Fruit fly (Drosophila melanogaster) whole organism, prepupa: Measurements from ENCODE around the gene Rai1.

ENCODE experiments used
- Blimp-1 ChIP-seq: fragments of 200-800 bp; sonication (Bioruptor generic); optimal IDR thresholded peaks from 3 replicates; lab custom pipeline; 2017; ENCODE audit warnings: missing biosample characterization, missing genetic modification characterization, mild to moderate bottlenecking, moderate library complexity, missing genetic modification reagents
- CG10631 ChIP-seq: fragments of 200-800 bp; sonication (Bioruptor generic); optimal IDR thresholded peaks from 2 replicates; lab custom pipeline; 2016; ENCODE audit warnings: missing biosample characterization, missing genetic modification characterization
- CG10669 ChIP-seq: fragments of 200-800 bp; sonication (Bioruptor generic); optimal IDR thresholded peaks from 3 replicates; lab custom pipeline; 2018; ENCODE audit warnings: missing biosample characterization, mild to moderate bottlenecking, missing genetic modification characterization, moderate library complexity
- CG11294 ChIP-seq: fragments of 200-800 bp; sonication (Bioruptor generic); IDR thresholded peaks from 2 replicates; pipeline ENCODE4 v1.3.6; 2022; ENCODE audit warnings: missing biosample characterization, missing genetic modification characterization
- CG11762 ChIP-seq: fragments of 200-800 bp; sonication (Bioruptor generic); optimal IDR thresholded peaks from 3 replicates; lab custom pipeline; 2016; ENCODE audit warnings: missing biosample characterization, missing genetic modification characterization; ENCODE audit not compliant: insufficient read depth
- CG11902 ChIP-seq: fragments of 200-800 bp; sonication (Bioruptor generic); optimal IDR thresholded peaks from 3 replicates; lab custom pipeline; 2016; ENCODE audit warnings: missing biosample characterization, missing genetic modification characterization
- CG15336 ChIP-seq: fragments of 200-800 bp; sonication (Bioruptor generic); IDR thresholded peaks from 2 replicates; pipeline ENCODE4 v1.3.6; 2022; ENCODE audit warnings: missing biosample characterization, missing genetic modification characterization
- CG3032 ChIP-seq: fragments of 200-800 bp; optimal IDR thresholded peaks from 2 replicates; lab custom pipeline; 2019; ENCODE audit warnings: missing biosample characterization, mild to moderate bottlenecking, missing genetic modification characterization, moderate library complexity
- CG31627 ChIP-seq: fragments of 200-800 bp; sonication (Bioruptor generic); optimal IDR thresholded peaks from 3 replicates; lab custom pipeline; 2016; ENCODE audit warnings: missing biosample characterization, missing genetic modification characterization
- CG32006 ChIP-seq: fragments of 200-800 bp; sonication (Bioruptor generic); optimal IDR thresholded peaks from 3 replicates; lab custom pipeline; 2017; ENCODE audit warnings: missing biosample characterization, mild to moderate bottlenecking, missing genetic modification characterization
- CG34406 ChIP-seq: fragments of 200-800 bp; sonication (Bioruptor generic); optimal IDR thresholded peaks from 3 replicates; lab custom pipeline; 2016; ENCODE audit warnings: missing biosample characterization, missing genetic modification characterization
- CG3919 ChIP-seq: fragments of 200-800 bp; sonication (Bioruptor generic); optimal IDR thresholded peaks from 3 replicates; lab custom pipeline; 2016; ENCODE audit warnings: missing biosample characterization, missing genetic modification characterization
- CG6808 ChIP-seq: fragments of 200-800 bp; sonication (Bioruptor generic); optimal IDR thresholded peaks from 3 replicates; lab custom pipeline; 2017; ENCODE audit warnings: missing biosample characterization, missing genetic modification characterization, mild to moderate bottlenecking, moderate library complexity, missing genetic modification reagents
- CG6854 ChIP-seq: fragments of 200-800 bp; sonication (Bioruptor generic); optimal IDR thresholded peaks from 2 replicates; lab custom pipeline; 2017; ENCODE audit warnings: missing biosample characterization, mild to moderate bottlenecking, missing genetic modification characterization
- CG7368 ChIP-seq: fragments of 200-800 bp; sonication (Bioruptor generic); optimal IDR thresholded peaks from 3 replicates; lab custom pipeline; 2016; ENCODE audit warnings: missing biosample characterization, missing genetic modification characterization
- CG8119 ChIP-seq: fragments of 200-800 bp; sonication (Bioruptor generic); IDR thresholded peaks from 3 replicates; pipeline ENCODE4 v1.3.6; 2022; ENCODE audit warnings: missing biosample characterization, missing genetic modification characterization
- Eip78C ChIP-seq: fragments of 200-800 bp; sonication (Bioruptor generic); peaks from one replicate; lab custom pipeline; 2016; ENCODE audit warnings: missing biosample characterization, missing genetic modification characterization
- Ets21C ChIP-seq: fragments of 200-800 bp; sonication (Bioruptor generic); optimal IDR thresholded peaks from 3 replicates; lab custom pipeline; 2016; ENCODE audit warnings: missing biosample characterization, missing genetic modification characterization
- Ets96B ChIP-seq: fragments of 200-800 bp; optimal IDR thresholded peaks from 2 replicates; lab custom pipeline; 2019; ENCODE audit warnings: missing biosample characterization, mild to moderate bottlenecking, missing genetic modification characterization, moderate library complexity
- Gug ChIP-seq: fragments of 200-800 bp; sonication (Bioruptor generic); IDR thresholded peaks from 2 replicates; pipeline ENCODE4 v1.3.6; 2022; ENCODE audit warnings: missing biosample characterization, missing genetic modification characterization
- Hr39 ChIP-seq: fragments of 200-800 bp; sonication (Bioruptor generic); optimal IDR thresholded peaks from 2 replicates; lab custom pipeline; 2016; ENCODE audit warnings: missing biosample characterization, missing genetic modification characterization
- Hr4 ChIP-seq: fragments of 200-800 bp; sonication (Bioruptor generic); optimal IDR thresholded peaks from 3 replicates; lab custom pipeline; 2016; ENCODE audit warnings: missing biosample characterization, missing genetic modification characterization
- Met ChIP-seq: fragments of 200-800 bp; sonication (Bioruptor generic); optimal IDR thresholded peaks from 3 replicates; lab custom pipeline; 2016; ENCODE audit warnings: missing biosample characterization, missing genetic modification characterization
- OdsH ChIP-seq: fragments of 200-800 bp; sonication (Bioruptor generic); optimal IDR thresholded peaks from 3 replicates; lab custom pipeline; 2016; ENCODE audit warnings: missing biosample characterization, missing genetic modification characterization
- Smox ChIP-seq: fragments of 200-800 bp; sonication (Bioruptor generic); optimal IDR thresholded peaks from 3 replicates; lab custom pipeline; 2016; ENCODE audit warnings: missing biosample characterization, missing genetic modification characterization
- Sox102F ChIP-seq: fragments of 200-800 bp; sonication (Bioruptor generic); optimal IDR thresholded peaks from 2 replicates; lab custom pipeline; 2016; ENCODE audit warnings: missing biosample characterization, mild to moderate bottlenecking, missing genetic modification characterization
- Sox14 ChIP-seq: fragments of 200-800 bp; sonication (Bioruptor generic); optimal IDR thresholded peaks from 3 replicates; lab custom pipeline; 2016; ENCODE audit warnings: missing biosample characterization, missing genetic modification characterization
- achi ChIP-seq: fragments of 200-800 bp; sonication (Bioruptor generic); optimal IDR thresholded peaks from 3 replicates; lab custom pipeline; 2016; ENCODE audit warnings: missing biosample characterization, missing genetic modification characterization
- acj6 ChIP-seq: fragments of 200-800 bp; sonication (Bioruptor generic); optimal IDR thresholded peaks from 3 replicates; lab custom pipeline; 2016; ENCODE audit warnings: missing biosample characterization, missing genetic modification characterization
- cyc ChIP-seq: fragments of 200-800 bp; sonication (Bioruptor generic); optimal IDR thresholded peaks from 3 replicates; lab custom pipeline; 2016; ENCODE audit warnings: missing biosample characterization, missing genetic modification characterization
- dac ChIP-seq: fragments of 200-800 bp; sonication (Bioruptor generic); optimal IDR thresholded peaks from 2 replicates; lab custom pipeline; 2017; ENCODE audit warnings: missing biosample characterization, mild to moderate bottlenecking, missing genetic modification characterization
- eg ChIP-seq: fragments of 200-800 bp; sonication (Bioruptor generic); IDR thresholded peaks from 3 replicates; pipeline ENCODE4 v1.3.6; 2022; ENCODE audit warnings: missing biosample characterization, missing genetic modification characterization
- esn ChIP-seq: fragments of 200-800 bp; sonication (Bioruptor generic); optimal IDR thresholded peaks from 2 replicates; lab custom pipeline; 2016; ENCODE audit warnings: missing biosample characterization, mild to moderate bottlenecking, missing genetic modification characterization, moderate library complexity
- fd59A ChIP-seq: fragments of 200-800 bp; sonication (Bioruptor generic); optimal IDR thresholded peaks from 2 replicates; lab custom pipeline; 2017; ENCODE audit warnings: missing biosample characterization, mild to moderate bottlenecking, missing genetic modification characterization, missing genetic modification reagents
- fd85E ChIP-seq: fragments of 200-800 bp; sonication (Bioruptor generic); optimal IDR thresholded peaks from 3 replicates; lab custom pipeline; 2016; ENCODE audit warnings: missing biosample characterization, missing genetic modification characterization
- fkh ChIP-seq: fragments of 200-800 bp; sonication (Bioruptor generic); optimal IDR thresholded peaks from 3 replicates; lab custom pipeline; 2017; ENCODE audit warnings: missing biosample characterization, mild to moderate bottlenecking, missing genetic modification characterization, moderate library complexity
- lz ChIP-seq: fragments of 200-800 bp; sonication (Bioruptor generic); optimal IDR thresholded peaks from 3 replicates; lab custom pipeline; 2016; ENCODE audit warnings: missing biosample characterization, missing genetic modification characterization
- net ChIP-seq: fragments of 200-800 bp; sonication (Bioruptor generic); optimal IDR thresholded peaks from 3 replicates; lab custom pipeline; 2016; ENCODE audit warnings: missing biosample characterization, missing genetic modification characterization
- pdm3 ChIP-seq: fragments of 200-800 bp; sonication (Bioruptor generic); optimal IDR thresholded peaks from 3 replicates; lab custom pipeline; 2016; ENCODE audit warnings: missing biosample characterization, missing genetic modification characterization
- ss ChIP-seq, 2 experiments: fragments of 200-800 bp; sonication (Bioruptor generic); optimal IDR thresholded peaks; 2 replicates in 1 of 2; 3 replicates in 1 of 2; lab custom pipeline; 2017 to 2018; ENCODE audit warnings: mild to moderate bottlenecking in 2 of 2, missing biosample characterization in 2 of 2, missing genetic modification characterization in 2 of 2, moderate library complexity in 1 of 2
- svp ChIP-seq: fragments of 200-800 bp; sonication (Bioruptor generic); peaks from one replicate; lab custom pipeline; 2016; ENCODE audit warnings: missing biosample characterization, missing genetic modification characterization
- topi ChIP-seq: fragments of 200-800 bp; sonication (Bioruptor generic); optimal IDR thresholded peaks from 3 replicates; lab custom pipeline; 2016; ENCODE audit warnings: missing biosample characterization, missing genetic modification characterization

Gene Rai1

dm6 chrX:16833097-16833496, 30.0 kb upstream of the Rai1 start (continued):
- TF ChIP-seq CG7368 (GFP tag; lab: Kevin White, UChicago) = peak; percentile 79
- TF ChIP-seq net (GFP tag; lab: Kevin White, UChicago) = peak; percentile 85
- peak; percentile 84 to 87 for TF ChIP-seq ss (GFP tag; optimal IDR thresholded peaks at IDR 0.05; lab: Kevin White, UChicago)
- TF ChIP-seq CG32006 = peak; percentile 86
- TF ChIP-seq CG3919 (GFP tag; lab: Kevin White, UChicago) = peak; percentile 86
- peak; percentile 86 for TF ChIP-seq Hr4 (GFP tag; lab: Kevin White, UChicago)
- peak; percentile 82 for TF ChIP-seq Sox14
- TF ChIP-seq Sox102F (GFP tag; lab: Kevin White, UChicago) = peak; percentile 49
- TF ChIP-seq CG3032 (tag; lab: Kevin White, UChicago) = peak; percentile 84
- peak; percentile 62 for TF ChIP-seq esn (GFP tag; lab: Kevin White, UChicago)
- TF ChIP-seq CG31627 (GFP tag; lab: Kevin White, UChicago) = peak; percentile 58
- TF ChIP-seq CG11762 (GFP tag; lab: Kevin White, UChicago) = peak; percentile 79
- TF ChIP-seq CG8119 = peak; percentile 89
- peak; percentile 83 for TF ChIP-seq achi (GFP tag; lab: Kevin White, UChicago)
- peak; percentile 86 for TF ChIP-seq Gug (GFP tag; lab: Robert Waterston, UW)

DNA sequence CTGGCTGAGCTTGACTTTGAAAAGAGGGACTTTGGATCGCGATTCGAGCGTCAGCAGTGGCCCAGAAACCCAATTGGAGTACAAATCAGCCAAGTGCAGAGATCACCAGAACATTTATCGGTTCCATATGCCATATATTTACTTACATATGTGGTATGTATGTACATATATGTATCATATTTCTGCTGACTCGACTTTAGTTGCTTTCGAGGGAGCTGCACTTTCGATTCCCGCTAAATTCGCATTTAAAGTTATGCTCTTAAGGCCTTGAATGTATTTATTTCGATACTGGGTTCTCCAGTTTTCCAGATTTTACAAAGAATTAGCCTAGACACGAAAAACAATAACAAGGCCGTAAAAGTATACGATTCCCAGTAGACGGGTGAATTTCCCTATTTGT, 28.7 kb upstream of the Rai1 start:
- TF ChIP-seq CG32006 (no peak), CG11902 (GFP tag; lab: Kevin White, UChicago) (no peak), achi (GFP tag; lab: Kevin White, UChicago) (no peak), CG6808 (GFP tag; lab: Kevin White, UChicago) (no peak), fd85E (no peak), cyc (GFP tag; lab: Kevin White, UChicago) (no peak), Met (no peak), dac (GFP tag; lab: Kevin White, UChicago) (no peak), fkh (GFP tag; lab: Kevin White, UChicago) (no peak), Ets21C (GFP tag; lab: Kevin White, UChicago) (no peak), eg (GFP tag; lab: Robert Waterston, UW) (no peak)
- TF ChIP-seq, all 60 proteins: peak for 0

DNA sequence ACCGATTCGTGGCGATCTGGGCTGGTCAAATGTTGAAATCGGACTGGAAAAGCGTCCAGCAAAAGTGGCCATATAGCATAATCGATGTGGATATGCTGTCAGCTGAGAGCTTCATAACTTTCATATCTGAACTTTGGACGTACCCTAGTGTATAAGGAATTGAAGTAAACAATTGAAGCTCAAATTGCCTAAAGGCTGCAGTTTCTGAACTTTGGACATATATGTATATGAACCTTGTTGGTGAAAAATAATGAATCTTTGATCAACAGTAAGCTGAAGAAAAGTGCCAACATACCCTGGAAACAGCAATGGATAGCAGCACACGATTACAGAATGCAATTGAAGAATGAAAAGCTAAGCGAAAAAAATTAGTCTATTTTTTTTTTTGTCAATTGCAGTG, 26.9 kb upstream of the Rai1 start:
- no peak for TF ChIP-seq CG6854
- TF ChIP-seq eg (GFP tag; lab: Robert Waterston, UW) = no peak
- peak; percentile 1 for TF ChIP-seq esn (GFP tag; lab: Kevin White, UChicago)
- peak; percentile 6 for TF ChIP-seq acj6 (GFP tag; lab: Kevin White, UChicago)
- TF ChIP-seq achi (GFP tag; lab: Kevin White, UChicago) = peak; percentile 19
- TF ChIP-seq topi (GFP tag; lab: Kevin White, UChicago) = no peak
- peak; percentile 45 for TF ChIP-seq OdsH (GFP tag; lab: Kevin White, UChicago)
- TF ChIP-seq Hr4 (GFP tag; lab: Kevin White, UChicago) = peak; percentile 0
- TF ChIP-seq CG3919 (GFP tag; lab: Kevin White, UChicago) = no peak
- peak; percentile 24; the same call in 1 of the 3 replicates for TF ChIP-seq CG8119
- peak; percentile 36 for TF ChIP-seq CG32006
- peak; percentile 76 for TF ChIP-seq Eip78C (GFP tag; lab: Kevin White, UChicago)
- TF ChIP-seq Sox14 = peak; percentile 8

- TF ChIP-seq Ets96B (tag; lab: Kevin White, UChicago) (peak; percentile 37), fd59A (GFP tag; lab: Kevin White, UChicago) (no peak), CG10631 (peak; percentile 21), Gug (GFP tag; lab: Robert Waterston, UW) (no peak), Blimp-1 (GFP tag; lab: Kevin White, UChicago) (no peak), CG11294 (no peak), CG10669 (GFP tag; lab: Kevin White, UChicago) (peak; percentile 12), acj6 (GFP tag; lab: Kevin White, UChicago) (peak; percentile 27), OdsH (GFP tag; lab: Kevin White, UChicago) (peak; percentile 33), net (GFP tag; lab: Kevin White, UChicago) (peak; percentile 9), CG7368 (GFP tag; lab: Kevin White, UChicago) (no peak), Met (peak; percentile 43), lz (no peak), CG34406 (peak; percentile 26), CG15336 (GFP tag; lab: Robert Waterston, UW) (0 out of 2 replicates have a peak, but pooled peaks have one; percentile 22), svp (GFP tag; lab: Kevin White, UChicago) (peak; percentile 65), Smox (GFP tag; lab: Kevin White, UChicago) (peak; percentile 35), CG3032 (tag; lab: Kevin White, UChicago) (peak; percentile 36), Hr4 (GFP tag; lab: Kevin White, UChicago) (peak; percentile 37), pdm3 (GFP tag; lab: Kevin White, UChicago) (peak; percentile 53), CG32006 (peak; percentile 39), Eip78C (GFP tag; lab: Kevin White, UChicago) (peak; percentile 65), Sox14 (peak; percentile 14), topi (GFP tag; lab: Kevin White, UChicago) (peak; percentile 19), esn (GFP tag; lab: Kevin White, UChicago) (peak; percentile 47), Hr39 (GFP tag; lab: Kevin White, UChicago) (peak; percentile 5), CG11902 (GFP tag; lab: Kevin White, UChicago) (no peak)
Measured at dm6 chrX:16829439-16830028, 26.4 kb upstream of the Rai1 start.
